Worm (Caenorhabditis elegans) whole organism, mixed stage, embryonic: ENCODE measurements around the gene str-31.

Experiments used
- blmp-1 ChIP-seq: fragments of 150-350 bp; optimal IDR thresholded peaks from 2 replicates; lab custom pipeline; 2014; ENCODE audit warnings: missing biosample characterization, missing genetic modification characterization
- hlh-1 ChIP-seq: fragments of 150-350 bp; optimal IDR thresholded peaks from 2 replicates; lab custom pipeline; 2014; ENCODE audit warnings: missing biosample characterization, missing genetic modification reagents, missing genetic modification characterization
- lin-13 ChIP-seq: fragments of 150-350 bp; optimal IDR thresholded peaks from 2 replicates; lab custom pipeline; 2014; ENCODE audit warnings: missing biosample characterization, missing genetic modification characterization
- mep-1 ChIP-seq: fragments of 150-350 bp; optimal IDR thresholded peaks from 2 replicates; lab custom pipeline; 2017; ENCODE audit warnings: missing biosample characterization, missing genetic modification reagents, missing genetic modification characterization, inconsistent platforms
- mls-2 ChIP-seq: sonication (generic microtip); optimal IDR thresholded peaks from 2 replicates; lab custom pipeline; 2016; ENCODE audit warnings: mild to moderate bottlenecking, missing genetic modification characterization, moderate library complexity, missing compliant biosample characterization
- nhr-12 ChIP-seq: fragments of 150-350 bp; optimal IDR thresholded peaks from 2 replicates; lab custom pipeline; 2014; ENCODE audit warnings: missing biosample characterization, missing genetic modification characterization
- nhr-237 ChIP-seq: fragments of 150-350 bp; optimal IDR thresholded peaks from 2 replicates; lab custom pipeline; 2014; ENCODE audit warnings: missing biosample characterization, missing genetic modification characterization
- nhr-28 ChIP-seq: fragments of 150-350 bp; optimal IDR thresholded peaks from 2 replicates; lab custom pipeline; 2014; ENCODE audit warnings: missing biosample characterization, missing genetic modification characterization
- nhr-76 ChIP-seq: sonication (generic microtip); optimal IDR thresholded peaks from 2 replicates; lab custom pipeline; 2017; ENCODE audit warnings: missing biosample characterization, missing genetic modification characterization
- pha-4 ChIP-seq: fragments of 150-350 bp; optimal IDR thresholded peaks from 2 replicates; lab custom pipeline; 2018; ENCODE audit warnings: missing biosample characterization, missing genetic modification reagents, missing genetic modification characterization
- snpc-4 ChIP-seq: fragments of 150-350 bp; optimal IDR thresholded peaks from 2 replicates; lab custom pipeline; 2014; ENCODE audit warnings: missing biosample characterization, missing genetic modification characterization
- unc-62 ChIP-seq: fragments of 150-350 bp; optimal IDR thresholded peaks from 2 replicates; lab custom pipeline; 2014; ENCODE audit warnings: missing biosample characterization, missing genetic modification reagents, missing genetic modification characterization
- ztf-11 ChIP-seq: fragments of 150-350 bp; optimal IDR thresholded peaks from 2 replicates; lab custom pipeline; 2014; ENCODE audit warnings: missing biosample characterization, missing genetic modification characterization

ce11 chrV:7547479-7547878, 39.0 kb upstream of the str-31 start, which contains the start of gene ftn-1:
- TF ChIP-seq mls-2 (tag; lab: Kevin White, UChicago) (no peak), pha-4 (tag; lab: Kevin White, UChicago) (no peak), nhr-28 (tag; lab: Kevin White, UChicago) (no peak), mep-1 (tag; lab: Kevin White, UChicago) (no peak), blmp-1 (tag; lab: Kevin White, UChicago) (no peak), unc-62 (GFP tag; lab: Kevin White, UChicago) (no peak), nhr-76 (no peak), ztf-11 (tag; lab: Kevin White, UChicago) (no peak), nhr-12 (tag; lab: Kevin White, UChicago) (no peak), snpc-4 (tag; lab: Kevin White, UChicago) (no peak), lin-13 (no peak), nhr-237 (tag; lab: Kevin White, UChicago) (no peak), hlh-1 (tag; lab: Kevin White, UChicago) (no peak)
